Worm (Caenorhabditis elegans) whole organism, L3 larva: ENCODE measurements around the gene Y22D7AL.10.

ENCODE experiments used
- elt-2 ChIP-seq: sonication (generic microtip); optimal IDR thresholded peaks from 2 replicates; lab custom pipeline; 2016; ENCODE audit warnings: missing genetic modification reagents, mild to moderate bottlenecking, missing genetic modification characterization, missing compliant biosample characterization
- nfya-1 ChIP-seq: sonication (generic microtip); optimal IDR thresholded peaks from 2 replicates; lab custom pipeline; 2017; ENCODE audit warnings: missing genetic modification characterization, mild to moderate bottlenecking, missing compliant biosample characterization, antibody characterized with exemption, moderate library complexity; ENCODE audit not compliant: insufficient read depth

DNA sequence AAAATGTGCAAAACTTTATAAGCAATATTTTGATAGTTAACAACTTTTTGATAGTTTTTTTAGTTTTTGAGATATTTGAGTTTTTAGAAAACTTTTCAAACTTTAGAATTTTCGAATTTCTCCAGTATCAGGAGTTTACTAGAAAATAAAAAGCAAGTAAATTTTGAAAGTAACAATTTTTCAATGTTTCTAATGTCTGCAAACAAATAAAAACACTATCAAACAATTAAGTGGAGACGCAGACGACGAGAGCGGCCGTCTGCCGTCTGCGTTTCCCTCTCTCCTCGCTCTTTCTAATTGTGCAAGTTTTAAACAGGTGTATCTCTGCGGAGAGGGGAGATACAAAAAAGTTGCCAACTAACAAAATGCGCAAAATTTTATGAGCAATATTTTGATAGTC is 34.2 kb upstream of the Y22D7AL.10 start:
- TF ChIP-seq nfya-1 (tag; lab: Kevin White, UChicago) (no peak), elt-2 (tag; lab: Kevin White, UChicago) (no peak)
